Fruit fly (Drosophila melanogaster) whole organism, prepupa: Measurements from ENCODE around the gene Rpn11.

Experiments used
- Blimp-1 ChIP-seq: fragments of 200-800 bp; sonication (Bioruptor generic); optimal IDR thresholded peaks from 3 replicates; lab custom pipeline; 2017; ENCODE audit warnings: missing biosample characterization, missing genetic modification characterization, mild to moderate bottlenecking, moderate library complexity, missing genetic modification reagents
- CG10631 ChIP-seq: fragments of 200-800 bp; sonication (Bioruptor generic); optimal IDR thresholded peaks from 2 replicates; lab custom pipeline; 2016; ENCODE audit warnings: missing biosample characterization, missing genetic modification characterization
- CG16779 ChIP-seq: fragments of 200-800 bp; sonication (Bioruptor generic); optimal IDR thresholded peaks from 3 replicates; lab custom pipeline; 2017; ENCODE audit warnings: missing biosample characterization, mild to moderate bottlenecking, missing genetic modification characterization
- CG3032 ChIP-seq: fragments of 200-800 bp; optimal IDR thresholded peaks from 2 replicates; lab custom pipeline; 2019; ENCODE audit warnings: missing biosample characterization, mild to moderate bottlenecking, missing genetic modification characterization, moderate library complexity
- CG32006 ChIP-seq: fragments of 200-800 bp; sonication (Bioruptor generic); optimal IDR thresholded peaks from 3 replicates; lab custom pipeline; 2017; ENCODE audit warnings: missing biosample characterization, mild to moderate bottlenecking, missing genetic modification characterization
- CG6163 ChIP-seq: fragments of 200-800 bp; sonication (Bioruptor generic); IDR thresholded peaks from 3 replicates; pipeline ENCODE4 v1.3.6; 2022; ENCODE audit warnings: missing biosample characterization, missing genetic modification characterization
- CG6792 ChIP-seq: fragments of 200-800 bp; sonication (Bioruptor generic); optimal IDR thresholded peaks from 3 replicates; lab custom pipeline; 2016; ENCODE audit warnings: missing biosample characterization, missing genetic modification characterization
- CG6808 ChIP-seq: fragments of 200-800 bp; sonication (Bioruptor generic); optimal IDR thresholded peaks from 3 replicates; lab custom pipeline; 2017; ENCODE audit warnings: missing biosample characterization, missing genetic modification characterization, mild to moderate bottlenecking, moderate library complexity, missing genetic modification reagents
- CG6854 ChIP-seq: fragments of 200-800 bp; sonication (Bioruptor generic); optimal IDR thresholded peaks from 2 replicates; lab custom pipeline; 2017; ENCODE audit warnings: missing biosample characterization, mild to moderate bottlenecking, missing genetic modification characterization
- CG8119 ChIP-seq: fragments of 200-800 bp; sonication (Bioruptor generic); IDR thresholded peaks from 3 replicates; pipeline ENCODE4 v1.3.6; 2022; ENCODE audit warnings: missing biosample characterization, missing genetic modification characterization
- CG8632 ChIP-seq: fragments of 200-800 bp; sonication (Bioruptor generic); optimal IDR thresholded peaks from 3 replicates; lab custom pipeline; 2016; ENCODE audit warnings: missing biosample characterization, missing genetic modification characterization
- Eip75B ChIP-seq: fragments of 200-800 bp; sonication (Bioruptor generic); optimal IDR thresholded peaks from 3 replicates; lab custom pipeline; 2016; ENCODE audit warnings: missing biosample characterization, missing genetic modification characterization
- Eip78C ChIP-seq: fragments of 200-800 bp; sonication (Bioruptor generic); peaks from one replicate; lab custom pipeline; 2016; ENCODE audit warnings: missing biosample characterization, missing genetic modification characterization
- Eip93F ChIP-seq: fragments of 200-800 bp; sonication (Bioruptor generic); optimal IDR thresholded peaks from 2 replicates; lab custom pipeline; 2016; ENCODE audit warnings: missing biosample characterization, mild to moderate bottlenecking, missing genetic modification characterization
- Ets96B ChIP-seq: fragments of 200-800 bp; optimal IDR thresholded peaks from 2 replicates; lab custom pipeline; 2019; ENCODE audit warnings: missing biosample characterization, mild to moderate bottlenecking, missing genetic modification characterization, moderate library complexity
- Hr39 ChIP-seq: fragments of 200-800 bp; sonication (Bioruptor generic); optimal IDR thresholded peaks from 2 replicates; lab custom pipeline; 2016; ENCODE audit warnings: missing biosample characterization, missing genetic modification characterization
- Hr4 ChIP-seq: fragments of 200-800 bp; sonication (Bioruptor generic); optimal IDR thresholded peaks from 3 replicates; lab custom pipeline; 2016; ENCODE audit warnings: missing biosample characterization, missing genetic modification characterization
- OdsH ChIP-seq: fragments of 200-800 bp; sonication (Bioruptor generic); optimal IDR thresholded peaks from 3 replicates; lab custom pipeline; 2016; ENCODE audit warnings: missing biosample characterization, missing genetic modification characterization
- Sox14 ChIP-seq: fragments of 200-800 bp; sonication (Bioruptor generic); optimal IDR thresholded peaks from 3 replicates; lab custom pipeline; 2016; ENCODE audit warnings: missing biosample characterization, missing genetic modification characterization
- Sox15 ChIP-seq: fragments of 200-800 bp; sonication (Bioruptor generic); optimal IDR thresholded peaks from 3 replicates; lab custom pipeline; 2016; ENCODE audit warnings: missing biosample characterization, missing genetic modification characterization
- achi ChIP-seq: fragments of 200-800 bp; sonication (Bioruptor generic); optimal IDR thresholded peaks from 3 replicates; lab custom pipeline; 2016; ENCODE audit warnings: missing biosample characterization, missing genetic modification characterization
- cyc ChIP-seq: fragments of 200-800 bp; sonication (Bioruptor generic); optimal IDR thresholded peaks from 3 replicates; lab custom pipeline; 2016; ENCODE audit warnings: missing biosample characterization, missing genetic modification characterization
- dac ChIP-seq: fragments of 200-800 bp; sonication (Bioruptor generic); optimal IDR thresholded peaks from 2 replicates; lab custom pipeline; 2017; ENCODE audit warnings: missing biosample characterization, mild to moderate bottlenecking, missing genetic modification characterization
- eg ChIP-seq: fragments of 200-800 bp; sonication (Bioruptor generic); IDR thresholded peaks from 3 replicates; pipeline ENCODE4 v1.3.6; 2022; ENCODE audit warnings: missing biosample characterization, missing genetic modification characterization
- fd85E ChIP-seq: fragments of 200-800 bp; sonication (Bioruptor generic); optimal IDR thresholded peaks from 3 replicates; lab custom pipeline; 2016; ENCODE audit warnings: missing biosample characterization, missing genetic modification characterization
- lz ChIP-seq: fragments of 200-800 bp; sonication (Bioruptor generic); optimal IDR thresholded peaks from 3 replicates; lab custom pipeline; 2016; ENCODE audit warnings: missing biosample characterization, missing genetic modification characterization
- net ChIP-seq: fragments of 200-800 bp; sonication (Bioruptor generic); optimal IDR thresholded peaks from 3 replicates; lab custom pipeline; 2016; ENCODE audit warnings: missing biosample characterization, missing genetic modification characterization
- pdm3 ChIP-seq: fragments of 200-800 bp; sonication (Bioruptor generic); optimal IDR thresholded peaks from 3 replicates; lab custom pipeline; 2016; ENCODE audit warnings: missing biosample characterization, missing genetic modification characterization
- spab ChIP-seq: fragments of 200-800 bp; sonication (Bioruptor generic); optimal IDR thresholded peaks from 2 replicates; lab custom pipeline; 2017; ENCODE audit warnings: missing biosample characterization, mild to moderate bottlenecking, missing genetic modification characterization, missing genetic modification reagents
- svp ChIP-seq: fragments of 200-800 bp; sonication (Bioruptor generic); peaks from one replicate; lab custom pipeline; 2016; ENCODE audit warnings: missing biosample characterization, missing genetic modification characterization
- topi ChIP-seq: fragments of 200-800 bp; sonication (Bioruptor generic); optimal IDR thresholded peaks from 3 replicates; lab custom pipeline; 2016; ENCODE audit warnings: missing biosample characterization, missing genetic modification characterization

The Rpn11 gene

DNA sequence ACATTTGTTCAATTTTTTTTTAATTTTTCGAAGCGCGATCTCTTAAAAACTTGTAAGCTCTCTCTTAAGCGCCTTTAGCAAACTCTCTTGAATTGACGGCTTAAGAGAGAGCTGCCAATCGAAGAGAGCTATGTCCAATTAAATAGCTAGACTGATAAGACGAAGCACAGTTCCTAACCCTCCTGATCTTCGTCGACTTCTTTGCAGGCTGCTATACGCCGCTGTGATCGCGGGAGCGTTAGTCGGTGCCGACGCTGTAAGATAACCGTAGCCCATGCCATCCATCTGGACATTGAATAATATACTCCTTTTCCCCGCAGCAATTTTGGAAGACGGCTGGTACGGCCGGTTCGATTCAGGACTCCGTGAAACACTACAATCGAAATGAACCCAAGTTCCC is 29.1 kb downstream of the Rpn11 start:
- TF ChIP-seq pdm3 (GFP tag; lab: Kevin White, UChicago) (no peak), Sox14 (GFP tag; lab: Kevin White, UChicago) (no peak), eg (GFP tag; lab: Robert Waterston, UW) (no peak), svp (GFP tag; lab: Kevin White, UChicago) (peak; percentile 99), Hr39 (GFP tag; lab: Kevin White, UChicago) (no peak)

dm6 chr2L:5029809-5030108 is 29.8 kb downstream of the Rpn11 start:
- TF ChIP-seq CG8119 (GFP tag; lab: Robert Waterston, UW) = no peak
- no peak for TF ChIP-seq CG6792 (GFP tag; lab: Kevin White, UChicago)
- TF ChIP-seq net = no peak
- no peak for TF ChIP-seq Eip93F (GFP tag; lab: Kevin White, UChicago)
- no peak for TF ChIP-seq achi (GFP tag; lab: Kevin White, UChicago)
- no peak for TF ChIP-seq spab (GFP tag; lab: Kevin White, UChicago)
- TF ChIP-seq Sox15 (GFP tag; lab: Kevin White, UChicago) = no peak
- no peak for TF ChIP-seq Ets96B
- TF ChIP-seq CG8632 (GFP tag; lab: Kevin White, UChicago) = no peak
- TF ChIP-seq lz = no peak
- TF ChIP-seq OdsH (GFP tag; lab: Kevin White, UChicago) = no peak
- TF ChIP-seq cyc (GFP tag; lab: Kevin White, UChicago) = no peak
- TF ChIP-seq Sox14 (GFP tag; lab: Kevin White, UChicago) = no peak
- TF ChIP-seq fd85E (GFP tag; lab: Kevin White, UChicago) = no peak
- no peak for TF ChIP-seq Eip75B
- no peak for TF ChIP-seq Blimp-1 (GFP tag; lab: Kevin White, UChicago)

DNA sequence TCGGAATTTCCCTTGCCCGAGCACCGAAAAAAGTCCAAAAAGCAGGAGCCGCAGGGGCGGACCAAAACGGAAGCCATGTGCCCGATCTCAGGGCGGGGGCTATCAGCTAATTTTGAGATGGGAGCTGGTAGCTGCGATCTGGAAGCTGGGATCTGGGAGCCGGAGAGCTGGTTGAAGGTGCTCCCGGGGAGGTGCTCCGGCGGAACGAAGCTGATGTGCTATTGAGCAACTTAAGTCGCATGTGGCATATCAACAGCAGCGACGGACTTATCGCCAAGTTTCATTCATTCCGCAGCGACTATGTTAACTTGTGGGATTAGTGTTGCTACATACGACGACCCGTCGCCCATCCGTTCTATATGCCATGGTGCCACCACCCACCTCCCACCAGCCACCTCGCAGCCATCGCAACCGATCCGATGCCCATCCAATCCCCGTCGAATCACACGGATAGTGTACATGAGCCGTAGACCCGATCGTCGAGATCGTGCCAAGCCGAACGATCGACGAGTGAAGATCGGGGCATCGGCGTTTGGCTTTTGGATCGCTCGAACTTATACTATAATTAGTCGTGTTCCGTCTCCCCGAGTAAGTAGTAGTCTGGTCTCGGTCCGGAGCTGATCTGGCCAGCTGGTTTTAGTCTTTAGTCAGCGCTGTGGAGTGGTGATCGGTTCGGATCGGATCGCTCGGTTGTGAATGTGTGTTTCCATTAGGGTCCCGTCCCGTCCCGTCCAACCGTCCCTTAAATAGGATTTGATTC is 30.4 kb downstream of the Rpn11 start, which contains the start of gene Col4a1:
Col4a1 (plus strand) TSS at position 561 of the 760 bp plus-strand sequence.
- TF ChIP-seq svp (GFP tag; lab: Kevin White, UChicago) (peak; percentile 73), Eip78C (GFP tag; lab: Kevin White, UChicago) (peak; percentile 15), CG6163 (GFP tag; lab: Robert Waterston, UW) (0 out of 3 replicates have a peak, but pooled peaks have one; percentile 22), eg (GFP tag; lab: Robert Waterston, UW) (0 out of 3 replicates have a peak, but pooled peaks have one; percentile 12), topi (no peak)

DNA sequence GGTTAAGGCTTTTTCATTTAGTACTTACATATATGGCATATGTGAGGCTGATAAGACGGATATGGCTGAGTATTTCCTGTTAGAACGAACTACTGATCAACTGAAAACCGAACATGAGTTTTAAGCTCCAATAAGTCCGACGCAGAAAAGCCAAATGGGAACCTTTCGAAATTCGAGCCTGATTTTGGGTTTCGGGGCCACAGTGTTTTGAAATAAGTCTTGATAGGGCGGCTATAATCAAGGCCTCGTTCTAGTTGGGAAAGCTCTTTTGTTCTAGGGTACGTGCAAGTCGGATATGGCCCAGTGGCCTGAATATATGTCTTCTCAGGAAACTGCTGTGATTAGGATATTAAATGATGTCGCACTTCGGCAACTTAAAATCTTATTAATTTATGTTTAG is 31.5 kb downstream of the Rpn11 start, which contains the start of gene vkg:
vkg (minus strand) TSS at position 101 of the 400 bp plus-strand sequence.
- TF ChIP-seq Sox15 (GFP tag; lab: Kevin White, UChicago) (no peak), dac (no peak), CG32006 (GFP tag; lab: Kevin White, UChicago) (no peak), CG8632 (GFP tag; lab: Kevin White, UChicago) (no peak), Hr4 (GFP tag; lab: Kevin White, UChicago) (no peak), CG6808 (GFP tag; lab: Kevin White, UChicago) (no peak), cyc (GFP tag; lab: Kevin White, UChicago) (no peak)

DNA sequence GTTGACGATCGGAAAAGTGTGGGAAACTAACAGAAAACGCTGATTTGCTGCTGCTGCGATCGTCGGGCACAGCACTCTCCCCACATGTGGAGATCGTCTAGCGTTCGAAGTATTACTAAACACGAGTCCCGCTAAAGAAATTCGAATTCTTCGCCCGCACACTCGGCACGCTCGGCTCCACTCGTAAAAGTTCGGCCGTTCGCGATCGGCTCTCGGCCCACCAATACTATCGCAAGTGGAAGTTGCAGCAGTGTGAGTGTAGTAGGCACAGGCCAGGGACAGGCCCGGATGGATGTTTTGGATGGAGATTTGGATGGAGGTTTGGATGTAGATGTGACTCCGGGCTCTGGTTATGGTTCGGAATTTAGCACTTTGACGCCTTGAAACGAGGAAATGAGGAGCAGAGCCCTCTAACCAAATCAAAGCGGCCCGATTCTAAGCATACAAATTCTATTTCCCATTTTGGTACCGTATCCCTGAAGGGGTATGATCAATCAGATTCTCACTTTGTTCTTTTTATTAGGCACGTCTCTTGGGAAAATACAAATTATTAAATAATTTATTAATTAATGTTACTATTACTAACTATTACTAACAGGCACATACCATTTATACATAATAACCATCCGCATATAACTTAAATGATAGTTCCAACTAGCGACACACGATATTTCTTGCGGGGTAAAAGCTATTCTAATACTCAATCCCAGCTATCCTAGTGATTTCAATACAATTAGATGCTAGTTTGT is 32.1 kb downstream of the Rpn11 start:
- TF ChIP-seq CG10631 (GFP tag; lab: Kevin White, UChicago) = no peak
- no peak for TF ChIP-seq net
- no peak for TF ChIP-seq CG6854 (GFP tag; lab: Kevin White, UChicago)
- TF ChIP-seq svp (GFP tag; lab: Kevin White, UChicago) = peak; percentile 39
- no peak for TF ChIP-seq CG16779 (tag; lab: Kevin White, UChicago)
- TF ChIP-seq fd85E (GFP tag; lab: Kevin White, UChicago) = no peak
- no peak for TF ChIP-seq CG3032 (tag; lab: Kevin White, UChicago)
- TF ChIP-seq, all 60 proteins: peak for 1
